Worm (Caenorhabditis elegans) whole organism, L1 larva: ENCODE data around the gene imb-2.
A peak's percentile ranks its signal among the peaks of the same experiment; 100 is the strongest.

Source experiments
- C04F5.9 ChIP-seq: sonication (generic microtip); optimal IDR thresholded peaks from 2 replicates; lab custom pipeline; 2016; ENCODE audit warnings: missing genetic modification characterization, missing compliant biosample characterization
- F16B12.6 ChIP-seq: fragments of 150-350 bp; optimal IDR thresholded peaks from 2 replicates; lab custom pipeline; 2014; ENCODE audit warnings: missing biosample characterization, missing genetic modification characterization
- dpl-1 ChIP-seq, 3 experiments: fragments of 150-350 bp in 2 of 3; sonication (generic microtip) in 1 of 3; optimal IDR thresholded peaks; 2 replicates each; lab custom pipeline; 2014 to 2017; ENCODE audit warnings: missing biosample characterization in 3 of 3, missing genetic modification characterization in 3 of 3, missing genetic modification reagents in 3 of 3
- efl-1 ChIP-seq, 4 experiments: fragments of 150-350 bp; optimal IDR thresholded peaks in 3 of 4; peaks in 1 of 4; 1 replicate in 1 of 4; 2 replicates in 3 of 4; lab custom pipeline; 2014; ENCODE audit warnings: missing biosample characterization in 2 of 4, missing genetic modification characterization in 2 of 4, missing genetic modification reagents in 2 of 4
- efl-3 ChIP-seq: fragments of 200-800 bp; sonication (Bioruptor generic); optimal IDR thresholded peaks from 2 replicates; lab custom pipeline; 2018; ENCODE audit warnings: mild to moderate bottlenecking, missing genetic modification characterization, missing compliant biosample characterization
- egl-13 ChIP-seq: sonication (generic microtip); optimal IDR thresholded peaks from 2 replicates; lab custom pipeline; 2016; ENCODE audit warnings: missing genotype, missing genetic modification reagents, missing genetic modification characterization, missing compliant biosample characterization
- egl-27 ChIP-seq, 2 experiments: fragments of 150-350 bp in 1 of 2; sonication (generic microtip); optimal IDR thresholded peaks; 3 replicates each; lab custom pipeline; 2017 to 2018; ENCODE audit warnings: missing biosample characterization in 2 of 2, missing genetic modification characterization in 2 of 2, missing genetic modification reagents in 2 of 2
- elt-3 ChIP-seq, 6 experiments: fragments of 150-350 bp in 1 of 6; sonication (generic microtip); optimal IDR thresholded peaks; 2 replicates each; lab custom pipeline; 2017 to 2018; ENCODE audit warnings: missing biosample characterization in 6 of 6, missing genetic modification characterization in 6 of 6, inconsistent platforms in 1 of 6
- fkh-8 ChIP-seq: sonication (generic microtip); optimal IDR thresholded peaks from 2 replicates; lab custom pipeline; 2016; ENCODE audit warnings: mild to moderate bottlenecking, missing genetic modification characterization, missing compliant biosample characterization
- fos-1 ChIP-seq: fragments of 150-350 bp; optimal IDR thresholded peaks from 2 replicates; lab custom pipeline; 2014; ENCODE audit warnings: missing biosample characterization, missing genetic modification characterization
- grh-1 ChIP-seq: fragments of 200-800 bp; sonication (Bioruptor generic); IDR thresholded peaks from 2 replicates; pipeline ENCODE4 v1.3.6; 2022; ENCODE audit warnings: missing genetic modification reagents, missing genetic modification characterization, missing compliant biosample characterization
- hlh-17 ChIP-seq: fragments of 200-800 bp; sonication (Bioruptor generic); optimal IDR thresholded peaks from 2 replicates; lab custom pipeline; 2018; ENCODE audit warnings: missing genetic modification characterization, mild to moderate bottlenecking, missing compliant biosample characterization, moderate library complexity, borderline replicate concordance
- lin-15B ChIP-seq: fragments of 150-350 bp; sonication (generic microtip); optimal IDR thresholded peaks from 3 replicates; lab custom pipeline; 2014; ENCODE audit warnings: missing biosample characterization, missing genetic modification characterization
- lin-35 ChIP-seq, 2 experiments: fragments of 150-350 bp; optimal IDR thresholded peaks; 2 replicates each; lab custom pipeline; 2014; ENCODE audit warnings: missing biosample characterization in 2 of 2, missing genetic modification characterization in 2 of 2, missing genetic modification reagents in 2 of 2
- lir-3 ChIP-seq: sonication (generic microtip); optimal IDR thresholded peaks from 2 replicates; lab custom pipeline; 2016; ENCODE audit warnings: mild to moderate bottlenecking, missing genetic modification characterization, moderate library complexity, missing compliant biosample characterization; ENCODE audit not compliant: poor library complexity
- lsy-2 ChIP-seq, 2 experiments: fragments of 150-350 bp; optimal IDR thresholded peaks; 2 replicates each; lab custom pipeline; 2014; ENCODE audit warnings: missing biosample characterization in 2 of 2, missing genetic modification characterization in 2 of 2
- mef-2 ChIP-seq: fragments of 150-350 bp; optimal IDR thresholded peaks from 2 replicates; lab custom pipeline; 2014; ENCODE audit warnings: missing biosample characterization, missing genetic modification characterization
- nhr-84 ChIP-seq: sonication (generic microtip); optimal IDR thresholded peaks from 2 replicates; lab custom pipeline; 2017; ENCODE audit warnings: missing biosample characterization, missing genetic modification characterization
- nhr-85 ChIP-seq: sonication (generic microtip); peaks from one replicate; lab custom pipeline; 2016; ENCODE audit warnings: missing genetic modification characterization, inconsistent platforms, missing compliant biosample characterization
- nhr-90 ChIP-seq: sonication (generic microtip); optimal IDR thresholded peaks from 2 replicates; lab custom pipeline; 2016; ENCODE audit warnings: mild to moderate bottlenecking, missing genetic modification characterization, missing compliant biosample characterization; ENCODE audit not compliant: poor library complexity
- pax-3 ChIP-seq: fragments of 200-800 bp; sonication (Bioruptor generic); optimal IDR thresholded peaks from 2 replicates; lab custom pipeline; 2018; ENCODE audit warnings: mild to moderate bottlenecking, missing genetic modification characterization, moderate library complexity, missing compliant biosample characterization
- snu-23 ChIP-seq: sonication (generic microtip); optimal IDR thresholded peaks from 2 replicates; lab custom pipeline; 2016; ENCODE audit warnings: missing genetic modification characterization, missing compliant biosample characterization
- sup-37 ChIP-seq: fragments of 200-800 bp; sonication (Bioruptor generic); optimal IDR thresholded peaks from 2 replicates; lab custom pipeline; 2018; ENCODE audit warnings: mild to moderate bottlenecking, missing genetic modification characterization, missing compliant biosample characterization
- tbx-2 ChIP-seq: sonication (generic microtip); optimal IDR thresholded peaks from 2 replicates; lab custom pipeline; 2016; ENCODE audit warnings: missing genetic modification characterization, missing compliant biosample characterization
- unc-62 ChIP-seq: fragments of 150-350 bp; optimal IDR thresholded peaks from 2 replicates; lab custom pipeline; 2014; ENCODE audit warnings: missing biosample characterization, missing genetic modification reagents, missing genetic modification characterization
- unc-86 ChIP-seq: sonication (generic microtip); optimal IDR thresholded peaks from 2 replicates; lab custom pipeline; 2016; ENCODE audit warnings: missing genetic modification characterization, missing compliant biosample characterization
- zip-4 ChIP-seq: fragments of 200-800 bp; sonication (Bioruptor generic); optimal IDR thresholded peaks from 2 replicates; lab custom pipeline; 2018; ENCODE audit warnings: mild to moderate bottlenecking, missing genetic modification characterization, moderate library complexity, missing compliant biosample characterization
- ztf-4 ChIP-seq: fragments of 150-350 bp; optimal IDR thresholded peaks from 2 replicates; lab custom pipeline; 2014; ENCODE audit warnings: missing biosample characterization, missing genetic modification characterization

imb-2 gene

ce11 chrII:14359007-14359406, 6.5 kb upstream of the imb-2 start:
- TF ChIP-seq zip-4 (GFP tag; lab: Kevin White, UChicago) = no peak
- TF ChIP-seq mef-2 (tag; lab: Kevin White, UChicago) = no peak
- TF ChIP-seq ztf-4 (tag; lab: Kevin White, UChicago) = no peak
- no peak for TF ChIP-seq efl-1 (optimal IDR thresholded peaks at IDR 0.05; lab: Kevin White, UChicago)
- peak in 1 of 2 experiments; percentile 34 for TF ChIP-seq efl-1 (GFP tag; optimal IDR thresholded peaks at IDR 0.05 in 1 of 2; lab: Kevin White, UChicago)
- TF ChIP-seq grh-1 (GFP tag; lab: Robert Waterston, UW) = no peak
- TF ChIP-seq, all 84 proteins: peak for 1

DNA sequence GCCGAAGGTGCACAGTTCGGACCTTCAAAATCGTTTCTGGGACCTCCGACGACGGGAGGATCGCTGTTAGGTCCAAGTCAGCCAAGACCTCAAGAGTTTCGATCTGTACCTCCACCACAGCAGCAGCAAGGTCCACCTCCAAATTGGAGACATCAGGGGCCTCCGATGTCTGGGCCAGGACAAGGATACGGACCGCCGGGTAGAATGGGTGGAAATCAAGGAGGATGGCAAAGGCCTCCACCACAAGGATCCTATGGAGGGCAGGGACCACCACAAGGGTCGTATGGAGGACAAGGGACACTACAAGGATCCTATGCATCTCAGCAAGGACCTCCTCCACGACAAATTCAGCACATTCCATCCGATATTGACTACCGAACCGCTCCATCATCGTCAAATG, 4.8 kb upstream of the imb-2 start:
- TF ChIP-seq sup-37 (no peak), efl-1 (optimal IDR thresholded peaks at IDR 0.05; lab: Kevin White, UChicago) (no peak), efl-1 (GFP tag; optimal IDR thresholded peaks at IDR 0.05 in 1 of 2; lab: Kevin White, UChicago) (no peak), C04F5.9 (tag; lab: Kevin White, UChicago) (no peak)

- TF ChIP-seq fkh-8 = no peak
- TF ChIP-seq zip-4 (GFP tag; lab: Kevin White, UChicago) = no peak
- TF ChIP-seq tbx-2 (tag; lab: Kevin White, UChicago) = no peak
- TF ChIP-seq efl-3 (GFP tag; lab: Kevin White, UChicago) = no peak
- TF ChIP-seq elt-3 (tag; optimal IDR thresholded peaks at IDR 0.05; lab: Kevin White, UChicago) = no peak
- no peak for TF ChIP-seq efl-1 (optimal IDR thresholded peaks at IDR 0.05; lab: Kevin White, UChicago)
- peak in 1 of 2 experiments; percentile 2 for TF ChIP-seq efl-1 (GFP tag; optimal IDR thresholded peaks at IDR 0.05 in 1 of 2; lab: Kevin White, UChicago)
These were observed 3.8 kb upstream of the imb-2 start, which contains the start of gene tebp-1 for ce11 chrII:14361719-14362118. TSS of gene tebp-1 (plus strand) at chrII:14362019.

- TF ChIP-seq efl-3 (GFP tag; lab: Kevin White, UChicago) = no peak
- no peak for TF ChIP-seq nhr-90 (tag; lab: Kevin White, UChicago)
- no peak for TF ChIP-seq F16B12.6
- no peak for TF ChIP-seq efl-1 (optimal IDR thresholded peaks at IDR 0.05; lab: Kevin White, UChicago)
- TF ChIP-seq efl-1 (GFP tag; optimal IDR thresholded peaks at IDR 0.05 in 1 of 2; lab: Kevin White, UChicago) = no peak
- TF ChIP-seq nhr-85 = no peak
- no peak for TF ChIP-seq unc-86 (tag; lab: Kevin White, UChicago)
- no peak for TF ChIP-seq hlh-17 (GFP tag; lab: Kevin White, UChicago)
- no peak for TF ChIP-seq lsy-2 (tag; optimal IDR thresholded peaks at IDR 0.05; lab: Kevin White, UChicago)
- TF ChIP-seq unc-62 (GFP tag; lab: Kevin White, UChicago) = no peak
- no peak for TF ChIP-seq sup-37
- TF ChIP-seq egl-27 (tag; optimal IDR thresholded peaks at IDR 0.05; lab: Kevin White, UChicago) = no peak
- TF ChIP-seq fos-1 (tag; lab: Kevin White, UChicago) = no peak
These were observed 9.1 kb downstream of the imb-2 start for ce11 chrII:14374594-14374993.

- TF ChIP-seq pax-3 (tag; lab: Kevin White, UChicago) = no peak
- no peak for TF ChIP-seq lin-15B (tag; lab: Kevin White, UChicago)
- no peak for TF ChIP-seq egl-13
These were observed 12.3 kb downstream of the imb-2 start, which contains the start of gene acr-20 for ce11 chrII:14377796-14378195. TSS of gene acr-20 (minus strand) at chrII:14377896.

DNA sequence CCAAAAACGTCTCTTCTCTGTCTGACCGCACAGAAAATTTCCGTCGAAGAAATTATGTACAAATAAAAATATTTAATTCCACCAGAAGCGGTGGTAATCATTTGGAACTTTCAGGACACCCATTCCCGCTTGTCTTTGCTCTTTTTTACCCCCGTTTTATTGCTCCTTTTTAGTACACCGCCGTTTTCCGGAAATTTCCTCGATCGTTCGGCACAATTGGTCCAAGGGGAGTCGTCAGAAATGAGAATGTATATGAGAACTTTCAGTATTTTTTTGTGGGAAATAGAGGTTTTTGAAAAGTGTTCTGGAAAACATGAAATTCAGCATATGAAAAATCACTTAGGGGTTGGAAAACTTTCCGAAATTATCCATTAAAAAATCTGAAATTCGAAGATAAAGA, 15.3 kb downstream of the imb-2 start:
- TF ChIP-seq nhr-85 = peak; percentile 50
- no peak for TF ChIP-seq snu-23 (GFP tag; lab: Kevin White, UChicago)
- TF ChIP-seq lin-35 (GFP tag; optimal IDR thresholded peaks at IDR 0.05; lab: Kevin White, UChicago) = no peak
- TF ChIP-seq nhr-90 (tag; lab: Kevin White, UChicago) = no peak
- TF ChIP-seq dpl-1 (GFP tag; optimal IDR thresholded peaks at IDR 0.05; lab: Kevin White, UChicago) = no peak
- no peak for TF ChIP-seq nhr-84
- TF ChIP-seq lir-3 (tag; lab: Kevin White, UChicago) = no peak
